Worm (Caenorhabditis elegans) whole organism, L2 larva: ENCODE results near the gene T11F9.22.

Source experiments
- C34F6.9 ChIP-seq: fragments of 150-350 bp; optimal IDR thresholded peaks from 2 replicates; lab custom pipeline; 2014; ENCODE audit warnings: missing biosample characterization, missing genetic modification characterization
- F13H6.1 ChIP-seq: sonication (generic microtip); optimal IDR thresholded peaks from 2 replicates; lab custom pipeline; 2016; ENCODE audit warnings: missing genetic modification characterization, missing compliant biosample characterization
- R02D3.7 ChIP-seq: fragments of 150-350 bp; optimal IDR thresholded peaks from 2 replicates; lab custom pipeline; 2014; ENCODE audit warnings: missing biosample characterization, missing genetic modification characterization
- Y55F3AM.14 ChIP-seq: fragments of 200-800 bp; sonication (Bioruptor generic); optimal IDR thresholded peaks from 2 replicates; lab custom pipeline; 2018; ENCODE audit warnings: mild to moderate bottlenecking, missing genetic modification characterization, missing compliant biosample characterization
- ZK546.5 ChIP-seq: sonication (generic microtip); optimal IDR thresholded peaks from 2 replicates; lab custom pipeline; 2017; ENCODE audit warnings: missing biosample characterization, missing genetic modification characterization
- ama-1 ChIP-seq: fragments of 150-350 bp; optimal IDR thresholded peaks from 2 replicates; lab custom pipeline; 2018; ENCODE audit warnings: inconsistent platforms
- blmp-1 ChIP-seq: sonication (generic microtip); optimal IDR thresholded peaks from 2 replicates; lab custom pipeline; 2017; ENCODE audit warnings: missing genetic modification characterization, mild to moderate bottlenecking, missing compliant biosample characterization, antibody characterized with exemption, moderate library complexity; ENCODE audit not compliant: insufficient read depth
- crh-2 ChIP-seq: sonication (generic microtip); optimal IDR thresholded peaks from 2 replicates; lab custom pipeline; 2017; ENCODE audit warnings: missing biosample characterization, missing genetic modification characterization
- egl-27 ChIP-seq: sonication (generic microtip); optimal IDR thresholded peaks from 3 replicates; lab custom pipeline; 2017; ENCODE audit warnings: missing biosample characterization, missing genetic modification reagents, missing genetic modification characterization
- elt-1 ChIP-seq: fragments of 150-350 bp; optimal IDR thresholded peaks from 2 replicates; lab custom pipeline; 2014; ENCODE audit warnings: missing biosample characterization, missing genetic modification characterization
- elt-3 ChIP-seq: sonication (generic microtip); optimal IDR thresholded peaks from 2 replicates; lab custom pipeline; 2017; ENCODE audit warnings: missing biosample characterization, missing genetic modification characterization
- fos-1 ChIP-seq: fragments of 150-350 bp; optimal IDR thresholded peaks from 2 replicates; lab custom pipeline; 2014; ENCODE audit warnings: missing biosample characterization, missing genetic modification characterization
- lin-11 ChIP-seq: fragments of 150-350 bp; sonication (generic microtip); optimal IDR thresholded peaks from 2 replicates; lab custom pipeline; 2014; ENCODE audit warnings: missing biosample characterization, missing genetic modification characterization, inconsistent platforms, mixed read lengths
- lin-13 ChIP-seq: fragments of 150-350 bp; optimal IDR thresholded peaks from 2 replicates; lab custom pipeline; 2014; ENCODE audit warnings: missing biosample characterization, missing genetic modification reagents, missing genetic modification characterization
- lin-39 ChIP-seq: fragments of 150-350 bp; optimal IDR thresholded peaks from 2 replicates; lab custom pipeline; 2014; ENCODE audit warnings: missing biosample characterization, missing genetic modification reagents, missing genetic modification characterization
- mab-5 ChIP-seq: fragments of 150-350 bp; optimal IDR thresholded peaks from 2 replicates; lab custom pipeline; 2014; ENCODE audit warnings: missing biosample characterization, missing genetic modification characterization
- mbf-1 ChIP-seq: sonication (generic microtip); optimal IDR thresholded peaks from 2 replicates; lab custom pipeline; 2017; ENCODE audit warnings: missing biosample characterization, missing genetic modification characterization
- nhr-10 ChIP-seq: sonication (generic microtip); optimal IDR thresholded peaks from 2 replicates; lab custom pipeline; 2017; ENCODE audit warnings: missing biosample characterization, missing genetic modification characterization
- nhr-12 ChIP-seq: fragments of 150-350 bp; optimal IDR thresholded peaks from 2 replicates; lab custom pipeline; 2014; ENCODE audit warnings: missing biosample characterization, missing genetic modification characterization
- nhr-129 ChIP-seq: fragments of 150-350 bp; optimal IDR thresholded peaks from 2 replicates; lab custom pipeline; 2014; ENCODE audit warnings: missing biosample characterization, missing genetic modification characterization
- nhr-21 ChIP-seq: fragments of 150-350 bp; optimal IDR thresholded peaks from 2 replicates; lab custom pipeline; 2014; ENCODE audit warnings: missing biosample characterization, missing genetic modification characterization
- nhr-23 ChIP-seq: fragments of 150-350 bp; optimal IDR thresholded peaks from 2 replicates; lab custom pipeline; 2014; ENCODE audit warnings: missing biosample characterization, missing genetic modification reagents, missing genetic modification characterization
- nhr-237 ChIP-seq: fragments of 150-350 bp; optimal IDR thresholded peaks from 2 replicates; lab custom pipeline; 2014; ENCODE audit warnings: missing biosample characterization, missing genetic modification characterization
- nhr-25 ChIP-seq: fragments of 150-350 bp; sonication (generic microtip); optimal IDR thresholded peaks from 3 replicates; lab custom pipeline; 2014; ENCODE audit warnings: missing biosample characterization, missing genetic modification characterization
- nhr-6 ChIP-seq: fragments of 150-350 bp; optimal IDR thresholded peaks from 2 replicates; lab custom pipeline; 2014; ENCODE audit warnings: missing biosample characterization, missing genetic modification characterization
- sem-4 ChIP-seq: fragments of 150-350 bp; optimal IDR thresholded peaks from 2 replicates; lab custom pipeline; 2014; ENCODE audit warnings: missing biosample characterization, missing genetic modification reagents, missing genetic modification characterization
- sma-9 ChIP-seq, 2 experiments: fragments of 150-350 bp in 1 of 2; sonication (generic microtip) in 1 of 2; optimal IDR thresholded peaks; 2 replicates each; lab custom pipeline; 2014 to 2016; ENCODE audit warnings: missing genetic modification characterization in 2 of 2, mild to moderate bottlenecking in 1 of 2, missing biosample characterization in 1 of 2, missing compliant biosample characterization in 1 of 2, missing genetic modification reagents in 1 of 2, moderate library complexity in 1 of 2
- snpc-4 ChIP-seq: fragments of 150-350 bp; optimal IDR thresholded peaks from 2 replicates; lab custom pipeline; 2014; ENCODE audit warnings: missing biosample characterization, missing genetic modification characterization
- unc-39 ChIP-seq: fragments of 150-350 bp; optimal IDR thresholded peaks from 2 replicates; lab custom pipeline; 2014; ENCODE audit warnings: missing biosample characterization, missing genetic modification characterization
- unc-55 ChIP-seq: fragments of 150-350 bp; sonication (generic microtip); optimal IDR thresholded peaks from 3 replicates; lab custom pipeline; 2014; ENCODE audit warnings: missing biosample characterization, missing genetic modification reagents, missing genetic modification characterization
- unc-62 ChIP-seq: fragments of 150-350 bp; optimal IDR thresholded peaks from 2 replicates; lab custom pipeline; 2014; ENCODE audit warnings: missing biosample characterization, missing genetic modification reagents, missing genetic modification characterization
- zag-1 ChIP-seq: fragments of 150-350 bp; optimal IDR thresholded peaks from 2 replicates; lab custom pipeline; 2014; ENCODE audit warnings: missing biosample characterization, missing genetic modification characterization
- ztf-1 ChIP-seq: fragments of 200-800 bp; sonication (Bioruptor generic); conservative IDR thresholded peaks from 2 replicates; pipeline ENCODE4 v1.3.6; 2022; ENCODE audit warnings: missing genetic modification characterization, missing compliant biosample characterization
- ztf-11 ChIP-seq: sonication (generic microtip); optimal IDR thresholded peaks from 2 replicates; lab custom pipeline; 2017; ENCODE audit warnings: missing biosample characterization, missing genetic modification characterization
- ztf-4 ChIP-seq: fragments of 150-350 bp; optimal IDR thresholded peaks from 2 replicates; lab custom pipeline; 2014; ENCODE audit warnings: missing biosample characterization, missing genetic modification characterization

T11F9.22 gene

ce11 chrV:11525338-11525737 is 45.8 kb downstream of the T11F9.22 start:
- TF ChIP-seq Y55F3AM.14 (GFP tag; lab: Kevin White, UChicago), result no peak
- TF ChIP-seq unc-55 (GFP tag; lab: Kevin White, UChicago), result no peak
- TF ChIP-seq lin-13 (GFP tag; lab: Kevin White, UChicago), result no peak
- peak; percentile 59 for TF ChIP-seq F13H6.1
- no peak for TF ChIP-seq unc-62 (GFP tag; lab: Kevin White, UChicago)
- TF ChIP-seq nhr-10 (tag; lab: Kevin White, UChicago), result no peak
- no peak for TF ChIP-seq nhr-237
- TF ChIP-seq nhr-12 (tag; lab: Kevin White, UChicago), result no peak
- TF ChIP-seq fos-1 (tag; lab: Kevin White, UChicago), result no peak
- no peak for TF ChIP-seq ama-1 (lab: Kevin White, UChicago)
- TF ChIP-seq ztf-4 (tag; lab: Kevin White, UChicago), result no peak
- no peak for TF ChIP-seq C34F6.9 (tag; lab: Kevin White, UChicago)
- TF ChIP-seq snpc-4, result no peak
- no peak for TF ChIP-seq ztf-1 (GFP tag; lab: Robert Waterston, UW)
- TF ChIP-seq ZK546.5, result no peak
- TF ChIP-seq lin-39 (tag; lab: Kevin White, UChicago), result no peak
- TF ChIP-seq nhr-25, result peak; percentile 61
- TF ChIP-seq nhr-21 (tag; lab: Kevin White, UChicago), result no peak
- no peak for TF ChIP-seq unc-39 (tag; lab: Kevin White, UChicago)
- no peak for TF ChIP-seq lin-11 (tag; lab: Kevin White, UChicago)
- TF ChIP-seq elt-3 (tag; lab: Kevin White, UChicago), result no peak
- no peak for TF ChIP-seq nhr-6 (tag; lab: Kevin White, UChicago)
- no peak for TF ChIP-seq elt-1 (tag; lab: Kevin White, UChicago)
- TF ChIP-seq crh-2, result no peak
- peak; percentile 59 for TF ChIP-seq blmp-1 (tag; lab: Kevin White, UChicago)

ce11 chrV:11526927-11527491 is 47.5 kb downstream of the T11F9.22 start:
- TF ChIP-seq sma-9 (GFP tag; optimal IDR thresholded peaks at IDR 0.05; lab: Kevin White, UChicago), result no peak
- no peak for TF ChIP-seq sma-9 (tag; optimal IDR thresholded peaks at IDR 0.05; lab: Kevin White, UChicago)
- peak; percentile 53 for TF ChIP-seq nhr-25

- TF ChIP-seq ztf-1 (GFP tag; lab: Robert Waterston, UW) (no peak), nhr-23 (tag; lab: Kevin White, UChicago) (no peak), egl-27 (no peak), elt-1 (tag; lab: Kevin White, UChicago) (no peak), zag-1 (no peak), ama-1 (lab: Kevin White, UChicago) (no peak), nhr-237 (no peak), lin-13 (GFP tag; lab: Kevin White, UChicago) (no peak), mab-5 (tag; lab: Kevin White, UChicago) (no peak), ZK546.5 (no peak), sem-4 (no peak), R02D3.7 (tag; lab: Kevin White, UChicago) (no peak)
- TF ChIP-seq, all 48 proteins: peak for 0
Observed at ce11 chrV:11527531-11527930, 48.0 kb downstream of the T11F9.22 start, which contains the start of gene ccch-1. TSS of gene ccch-1 (plus strand) at chrV:11527831.

- TF ChIP-seq ztf-4 (tag; lab: Kevin White, UChicago), result no peak
- no peak for TF ChIP-seq fos-1 (tag; lab: Kevin White, UChicago)
- no peak for TF ChIP-seq ztf-1 (GFP tag; lab: Robert Waterston, UW)
- TF ChIP-seq mbf-1 (tag; lab: Kevin White, UChicago), result no peak
- TF ChIP-seq nhr-25, result peak; percentile 30
- no peak for TF ChIP-seq C34F6.9 (tag; lab: Kevin White, UChicago)
- TF ChIP-seq nhr-129 (tag; lab: Kevin White, UChicago), result peak; percentile 13
- TF ChIP-seq ztf-11 (tag; lab: Kevin White, UChicago), result no peak
- no peak for TF ChIP-seq unc-55 (GFP tag; lab: Kevin White, UChicago)
- TF ChIP-seq unc-62 (GFP tag; lab: Kevin White, UChicago), result no peak
- TF ChIP-seq R02D3.7 (tag; lab: Kevin White, UChicago), result no peak
- no peak for TF ChIP-seq zag-1
Observed at ce11 chrV:11528633-11529327, 49.3 kb downstream of the T11F9.22 start.
